Worm (Caenorhabditis elegans): ENCODE data around the gene T07G12.3.

DNA sequence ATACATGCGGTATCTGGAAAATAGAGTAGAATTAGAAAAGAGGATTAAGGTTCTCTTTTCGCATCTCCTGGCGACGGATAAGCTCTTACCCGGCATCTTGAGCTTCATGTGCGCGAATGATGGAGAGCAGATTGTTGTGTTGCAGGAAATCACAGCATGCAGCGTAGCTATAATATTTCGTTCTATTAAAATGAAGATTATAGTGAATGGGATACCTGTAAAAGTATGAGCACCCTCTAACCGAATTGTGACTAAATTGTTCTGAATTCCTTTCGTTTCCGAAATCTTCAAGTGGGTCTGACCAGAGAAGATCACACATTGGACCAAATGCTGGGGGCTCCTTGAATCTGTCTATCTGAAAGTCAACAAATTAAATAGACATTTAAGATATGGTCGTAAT is 35.3 kb upstream of the T07G12.3 start:
- TF ChIP-seq ces-1 (GFP tag; optimal IDR thresholded peaks at IDR 0.05) (no peak), egl-13 (tag; optimal IDR thresholded peaks at IDR 0.05) (no peak), unc-62 (GFP tag; optimal IDR thresholded peaks at IDR 0.05) (no peak), unc-98 (GFP tag; IDR thresholded peaks at IDR 0.05) (no peak), ceh-82 (tag; optimal IDR thresholded peaks at IDR 0.05) (no peak), pag-3 (tag; optimal IDR thresholded peaks at IDR 0.05; ENCODE audit: borderline replicate concordance, insufficient read depth) (no peak), lin-13 (GFP tag; optimal IDR thresholded peaks at IDR 0.05) (no peak), snpc-4 (tag; optimal IDR thresholded peaks at IDR 0.05) (no peak), jun-1 (tag; optimal IDR thresholded peaks at IDR 0.05) (no peak), unc-130 (tag; optimal IDR thresholded peaks at IDR 0.05) (no peak), vab-15 (tag; optimal IDR thresholded peaks at IDR 0.05) (no peak), nhr-84 (tag; optimal IDR thresholded peaks at IDR 0.05) (no peak), snu-23 (GFP tag; optimal IDR thresholded peaks at IDR 0.05) (no peak)

Data from whole organism, L1 larva.